Worm (Caenorhabditis elegans) whole organism, early embryonic: Measurements from ENCODE around the gene let-19.

Experiments
- B0310.2 ChIP-seq: sonication (generic microtip); optimal IDR thresholded peaks from 2 replicates; lab custom pipeline; 2016; ENCODE audit warnings: mild to moderate bottlenecking, missing genetic modification characterization, missing compliant biosample characterization
- F13C5.2 ChIP-seq: sonication (generic microtip); optimal IDR thresholded peaks from 2 replicates; lab custom pipeline; 2017; ENCODE audit warnings: mild to moderate bottlenecking, missing genetic modification characterization, inconsistent platforms, missing compliant biosample characterization
- aly-1 ChIP-seq: sonication (generic microtip); optimal IDR thresholded peaks from 2 replicates; lab custom pipeline; 2016; ENCODE audit warnings: missing genetic modification characterization, missing compliant biosample characterization
- ama-1 ChIP-seq: fragments of 150-350 bp; optimal IDR thresholded peaks from 2 replicates; lab custom pipeline; 2014
- ceh-13 ChIP-seq: fragments of 200-800 bp; sonication (Bioruptor generic); optimal IDR thresholded peaks from 2 replicates; lab custom pipeline; 2018; ENCODE audit warnings: mild to moderate bottlenecking, missing genetic modification characterization, missing compliant biosample characterization
- ceh-36 ChIP-seq: sonication (generic microtip); optimal IDR thresholded peaks from 2 replicates; lab custom pipeline; 2016; ENCODE audit warnings: missing genetic modification characterization, inconsistent platforms, missing compliant biosample characterization
- ets-7 ChIP-seq: sonication (generic microtip); optimal IDR thresholded peaks from 2 replicates; lab custom pipeline; 2016; ENCODE audit warnings: missing genotype, missing genetic modification characterization, missing compliant biosample characterization
- flt-1 ChIP-seq: fragments of 200-800 bp; sonication (Bioruptor generic); IDR thresholded peaks from 2 replicates; pipeline ENCODE4 v1.3.6; 2022; ENCODE audit warnings: missing genetic modification characterization, missing compliant biosample characterization
- hmbx-1 ChIP-seq: sonication (generic microtip); optimal IDR thresholded peaks from 2 replicates; lab custom pipeline; 2016; ENCODE audit warnings: mild to moderate bottlenecking, missing genetic modification characterization, missing compliant biosample characterization
- hmg-4 ChIP-seq: fragments of 200-800 bp; sonication (Bioruptor generic); optimal IDR thresholded peaks from 2 replicates; lab custom pipeline; 2018; ENCODE audit warnings: mild to moderate bottlenecking, missing genetic modification characterization, missing compliant biosample characterization
- hnd-1 ChIP-seq: sonication (generic microtip); optimal IDR thresholded peaks from 2 replicates; lab custom pipeline; 2016; ENCODE audit warnings: missing genetic modification characterization, missing compliant biosample characterization
- pes-1 ChIP-seq: fragments of 200-800 bp; sonication (Bioruptor generic); IDR thresholded peaks from 2 replicates; pipeline ENCODE4 v1.3.6; 2022; ENCODE audit warnings: missing genetic modification reagents, missing genetic modification characterization, missing compliant biosample characterization
- scrt-1 ChIP-seq: fragments of 200-800 bp; sonication (Bioruptor generic); IDR thresholded peaks from 2 replicates; pipeline ENCODE4 v1.3.6; 2022; ENCODE audit warnings: missing genetic modification characterization, missing compliant biosample characterization
- sea-1 ChIP-seq: fragments of 200-800 bp; sonication (Bioruptor generic); conservative IDR thresholded peaks from 2 replicates; pipeline ENCODE4 v1.3.6; 2022; ENCODE audit warnings: missing genetic modification characterization, missing compliant biosample characterization
- tbx-11 ChIP-seq: fragments of 200-800 bp; sonication (Bioruptor generic); IDR thresholded peaks from 2 replicates; pipeline ENCODE4 v1.3.6; 2022; ENCODE audit warnings: missing genetic modification characterization, missing compliant biosample characterization
- tbx-37 ChIP-seq: fragments of 200-800 bp; sonication (Bioruptor generic); conservative IDR thresholded peaks from 2 replicates; pipeline ENCODE4 v1.3.6; 2022; ENCODE audit warnings: missing genetic modification reagents, missing genetic modification characterization, missing compliant biosample characterization
- tra-4 ChIP-seq: sonication (generic microtip); optimal IDR thresholded peaks from 2 replicates; lab custom pipeline; 2017; ENCODE audit warnings: missing genetic modification characterization, missing compliant biosample characterization

Gene let-19

DNA sequence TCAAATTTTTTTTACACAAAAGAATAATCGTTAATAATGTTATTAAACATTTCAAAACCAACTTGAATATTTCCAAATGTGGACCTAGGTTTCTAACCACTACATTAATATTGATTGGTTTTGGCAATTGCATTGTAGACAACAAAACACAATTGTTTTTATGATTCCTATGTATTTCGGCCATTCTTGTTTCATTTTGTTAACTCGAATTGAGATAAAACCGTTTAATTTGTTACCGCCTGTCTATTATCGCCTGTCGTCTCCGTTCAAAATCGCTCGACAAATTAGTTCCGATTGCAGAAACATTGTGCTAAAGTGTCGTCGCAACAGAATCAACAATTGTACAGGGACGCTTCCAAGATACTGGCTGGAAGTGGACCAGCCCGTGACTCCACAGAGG is at the start of gene let-19:
Gene let-19, plus strand, starts transcription at position 301 of the 400 bp plus-strand sequence.
- TF ChIP-seq hmg-4 (no peak), pes-1 (no peak), ceh-36 (tag; lab: Kevin White, UChicago) (no peak), tbx-11 (GFP tag; lab: Robert Waterston, UW) (no peak), ets-7 (no peak), ceh-13 (GFP tag; lab: Kevin White, UChicago) (no peak), tra-4 (tag; lab: Kevin White, UChicago) (no peak), ama-1 (lab: Kevin White, UChicago) (no peak), hmbx-1 (tag; lab: Kevin White, UChicago) (no peak)

DNA sequence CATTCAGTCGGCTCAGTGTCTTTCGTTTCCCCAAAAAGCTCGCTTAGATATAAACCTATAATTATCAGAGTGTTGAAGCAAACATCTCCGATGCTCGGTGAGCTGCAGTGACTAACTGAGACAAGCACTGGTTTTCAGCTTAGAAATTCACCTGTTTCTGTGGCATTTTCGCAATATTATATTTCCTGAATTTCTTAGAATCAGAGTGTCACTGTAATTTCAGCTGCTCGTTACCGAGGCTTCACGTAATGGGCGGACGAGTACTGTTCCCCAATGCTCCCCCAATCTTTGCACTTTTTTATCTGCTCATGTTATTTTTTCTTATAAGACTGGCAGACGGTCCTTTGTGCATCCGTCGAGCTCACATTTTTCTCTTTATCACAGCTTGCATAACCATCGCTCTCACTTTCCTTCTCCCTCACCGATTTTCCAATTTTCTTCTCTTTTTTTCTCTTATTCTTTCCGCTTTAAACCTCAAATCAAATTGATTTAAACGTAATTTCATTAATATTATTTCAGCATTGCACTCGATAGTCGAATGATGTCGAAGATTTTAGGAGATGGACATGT is 48.7 kb upstream of the let-19 start, which contains the start of gene trcs-2:
Gene trcs-2, plus strand, starts transcription at position 520 of the 570 bp plus-strand sequence.
- TF ChIP-seq flt-1 (GFP tag; lab: Robert Waterston, UW) (no peak), ets-7 (no peak), ceh-36 (tag; lab: Kevin White, UChicago) (no peak), pes-1 (no peak), aly-1 (tag; lab: Kevin White, UChicago) (no peak), tra-4 (tag; lab: Kevin White, UChicago) (no peak)

DNA sequence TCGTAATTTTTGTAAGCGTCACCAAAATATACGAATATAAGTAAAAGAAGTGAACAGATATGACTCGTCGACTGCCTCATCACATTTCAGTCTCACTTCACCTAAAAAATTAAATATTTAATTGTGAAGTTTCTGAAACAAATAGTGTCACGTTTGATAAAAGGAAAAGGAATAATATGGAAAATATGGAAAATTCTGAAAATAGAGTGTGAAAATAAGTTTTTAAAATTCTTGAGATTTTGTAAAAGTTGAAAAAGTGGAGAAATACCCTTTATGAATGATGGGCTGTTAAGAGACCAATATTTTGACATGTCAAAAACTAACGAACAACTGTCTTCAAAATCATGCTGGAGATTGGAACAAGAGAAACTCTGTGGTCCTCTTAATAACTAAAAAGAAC is 44.1 kb upstream of the let-19 start, which contains the start of gene T01B7.9:
Gene T01B7.9, minus strand, starts transcription at position 101 of the 400 bp plus-strand sequence.
- no peak for TF ChIP-seq hmg-4
- TF ChIP-seq flt-1 (GFP tag; lab: Robert Waterston, UW), result no peak
- no peak for TF ChIP-seq B0310.2 (tag; lab: Kevin White, UChicago)
- no peak for TF ChIP-seq tbx-37 (GFP tag; lab: Robert Waterston, UW)
- no peak for TF ChIP-seq pes-1

DNA sequence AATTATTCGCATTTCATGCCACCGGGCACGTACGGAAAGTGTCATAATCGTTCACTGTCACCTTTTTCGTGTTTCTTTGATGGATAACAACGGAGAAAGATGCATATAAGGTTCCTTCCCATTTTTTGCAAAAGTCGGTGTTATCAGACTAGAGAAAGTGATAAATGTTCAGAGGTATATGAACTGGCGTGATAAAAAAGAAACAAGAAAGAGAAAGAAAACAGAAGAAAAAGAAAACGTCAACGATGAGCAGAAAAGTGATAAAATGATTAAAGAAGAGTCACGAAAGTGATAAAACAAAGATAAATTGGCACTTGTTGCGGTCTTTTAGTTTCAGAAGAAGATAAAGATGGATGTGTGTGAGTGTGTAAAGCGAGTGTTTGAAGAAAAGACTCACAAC is 40.5 kb upstream of the let-19 start:
- TF ChIP-seq ceh-36 (tag; lab: Kevin White, UChicago) (no peak), tra-4 (tag; lab: Kevin White, UChicago) (no peak), B0310.2 (tag; lab: Kevin White, UChicago) (no peak), scrt-1 (no peak), hmg-4 (no peak), tbx-11 (GFP tag; lab: Robert Waterston, UW) (no peak), tbx-37 (GFP tag; lab: Robert Waterston, UW) (no peak), flt-1 (GFP tag; lab: Robert Waterston, UW) (no peak), hnd-1 (tag; lab: Kevin White, UChicago) (no peak), ets-7 (no peak), F13C5.2 (no peak), ceh-13 (GFP tag; lab: Kevin White, UChicago) (no peak), ama-1 (lab: Kevin White, UChicago) (no peak), pes-1 (no peak), sea-1 (GFP tag; lab: Robert Waterston, UW) (no peak), aly-1 (tag; lab: Kevin White, UChicago) (no peak), hmbx-1 (tag; lab: Kevin White, UChicago) (no peak)

DNA sequence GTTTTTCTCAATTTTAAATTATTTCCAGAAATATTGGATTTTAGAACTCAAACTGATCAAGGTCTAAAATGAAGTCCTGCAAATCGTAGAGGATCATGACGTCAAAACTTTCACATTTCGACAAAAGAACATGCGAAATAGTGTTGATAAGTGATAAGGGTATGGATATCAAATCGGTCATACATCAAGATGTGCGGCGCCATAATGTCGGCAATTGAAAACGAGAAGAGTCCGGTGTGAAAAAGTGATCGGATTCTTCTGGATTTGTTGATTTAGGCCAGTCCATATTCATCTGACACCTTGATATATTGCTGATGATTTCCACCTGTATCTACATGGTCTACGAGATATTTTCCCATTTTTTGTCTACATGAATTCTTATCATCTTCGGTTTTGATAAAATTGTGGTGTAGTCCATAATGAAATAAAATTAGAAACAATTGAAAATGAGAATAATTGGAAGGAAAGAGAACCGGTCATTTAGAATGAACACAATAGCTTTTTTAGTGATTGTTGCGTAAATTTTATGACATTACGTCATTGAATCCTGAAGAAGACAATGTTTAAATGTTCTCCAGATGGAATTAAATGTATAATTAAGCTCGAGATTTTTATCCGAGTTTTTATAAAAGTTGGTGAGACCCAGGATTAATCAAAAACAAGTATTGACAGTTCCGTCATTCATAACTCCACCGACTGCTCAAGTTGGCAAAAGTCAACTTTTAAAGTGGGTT is 39.6 kb upstream of the let-19 start:
- no peak for TF ChIP-seq tra-4 (tag; lab: Kevin White, UChicago)
- TF ChIP-seq ets-7, result no peak
- TF ChIP-seq hnd-1 (tag; lab: Kevin White, UChicago), result no peak
- no peak for TF ChIP-seq hmbx-1 (tag; lab: Kevin White, UChicago)
- no peak for TF ChIP-seq flt-1 (GFP tag; lab: Robert Waterston, UW)
- no peak for TF ChIP-seq tbx-11 (GFP tag; lab: Robert Waterston, UW)
- no peak for TF ChIP-seq scrt-1
- no peak for TF ChIP-seq aly-1 (tag; lab: Kevin White, UChicago)
- no peak for TF ChIP-seq pes-1
- TF ChIP-seq ceh-13 (GFP tag; lab: Kevin White, UChicago), result no peak
- no peak for TF ChIP-seq sea-1 (GFP tag; lab: Robert Waterston, UW)

DNA sequence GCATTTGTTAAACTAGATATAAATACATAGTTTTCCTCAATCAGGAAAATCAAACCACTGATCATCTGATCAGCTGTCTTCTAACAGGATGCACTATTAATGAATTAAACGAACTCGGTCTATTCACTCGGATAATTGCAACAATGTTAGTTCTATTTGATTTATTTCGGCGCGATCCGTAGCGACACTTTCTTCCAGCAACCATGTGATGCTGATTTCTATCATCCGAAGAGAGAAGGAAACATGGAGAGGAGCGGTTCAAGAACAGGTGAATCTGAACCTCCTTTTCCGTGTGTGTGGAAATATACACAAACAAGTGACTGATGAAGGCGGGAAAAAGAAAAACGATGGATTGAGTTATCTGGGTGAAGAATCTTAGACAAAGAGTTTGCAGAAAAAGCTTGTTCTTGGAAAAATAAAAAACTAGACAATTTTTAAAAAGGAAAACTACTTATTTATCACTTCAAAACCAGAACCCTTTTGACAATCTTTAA is 39.0 kb upstream of the let-19 start:
- TF ChIP-seq hnd-1 (tag; lab: Kevin White, UChicago), result no peak
- no peak for TF ChIP-seq flt-1 (GFP tag; lab: Robert Waterston, UW)
- no peak for TF ChIP-seq tbx-37 (GFP tag; lab: Robert Waterston, UW)
- TF ChIP-seq B0310.2 (tag; lab: Kevin White, UChicago), result no peak
- no peak for TF ChIP-seq ets-7
- TF ChIP-seq sea-1 (GFP tag; lab: Robert Waterston, UW), result no peak
- TF ChIP-seq ama-1 (lab: Kevin White, UChicago), result no peak
- TF ChIP-seq scrt-1, result no peak
- no peak for TF ChIP-seq F13C5.2
- TF ChIP-seq ceh-36 (tag; lab: Kevin White, UChicago), result no peak
- TF ChIP-seq ceh-13 (GFP tag; lab: Kevin White, UChicago), result no peak

DNA sequence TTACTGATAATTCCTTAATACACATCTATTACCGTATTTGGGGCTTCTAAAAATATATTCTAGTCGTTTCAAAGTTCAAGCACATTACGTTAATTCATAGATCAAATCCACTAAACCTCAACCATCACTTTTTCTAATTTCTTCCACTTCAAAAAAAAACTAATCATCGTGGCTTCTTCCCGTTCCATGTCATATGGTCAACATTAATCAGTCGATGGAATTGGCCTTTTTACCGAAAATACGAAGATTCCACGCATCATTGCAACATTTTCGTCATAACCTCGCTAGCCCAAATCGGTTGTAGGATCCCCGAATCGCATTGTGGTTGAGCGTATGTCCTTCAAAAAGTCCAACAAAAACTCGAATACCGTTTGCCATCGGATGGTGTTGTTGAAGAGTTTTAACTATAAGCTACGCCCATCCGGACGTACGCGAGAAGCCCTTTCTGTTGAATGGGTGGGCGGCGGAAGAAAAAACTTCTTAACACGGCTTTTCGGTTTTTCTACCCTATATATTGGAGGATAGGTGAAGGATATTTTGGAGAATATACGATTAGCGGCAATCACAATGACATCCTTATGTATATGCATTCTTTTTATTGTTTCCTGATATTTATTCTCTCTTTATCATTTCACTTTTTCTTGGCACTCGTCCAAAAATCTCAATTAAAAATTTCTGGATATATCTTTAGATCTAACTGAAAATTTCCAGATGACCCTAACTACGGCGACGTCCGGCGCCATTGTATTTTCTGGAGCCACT is 38.3 kb upstream of the let-19 start, which contains the start of gene rol-6:
Gene rol-6, plus strand, starts transcription at position 712 of the 762 bp plus-strand sequence.
- TF ChIP-seq ets-7 (no peak), flt-1 (GFP tag; lab: Robert Waterston, UW) (no peak), tra-4 (tag; lab: Kevin White, UChicago) (no peak), hmbx-1 (tag; lab: Kevin White, UChicago) (no peak), hmg-4 (no peak), tbx-37 (GFP tag; lab: Robert Waterston, UW) (no peak), B0310.2 (tag; lab: Kevin White, UChicago) (no peak), aly-1 (tag; lab: Kevin White, UChicago) (no peak), ceh-36 (tag; lab: Kevin White, UChicago) (no peak), ama-1 (lab: Kevin White, UChicago) (no peak), F13C5.2 (no peak), ceh-13 (GFP tag; lab: Kevin White, UChicago) (no peak), tbx-11 (GFP tag; lab: Robert Waterston, UW) (no peak), hnd-1 (tag; lab: Kevin White, UChicago) (no peak), pes-1 (no peak), scrt-1 (no peak), sea-1 (GFP tag; lab: Robert Waterston, UW) (no peak)
